Worm (Caenorhabditis elegans): Measurements from ENCODE around the gene damt-1.
A peak's percentile ranks its signal among the peaks of the same experiment; 100 is the strongest.

damt-1 gene

DNA sequence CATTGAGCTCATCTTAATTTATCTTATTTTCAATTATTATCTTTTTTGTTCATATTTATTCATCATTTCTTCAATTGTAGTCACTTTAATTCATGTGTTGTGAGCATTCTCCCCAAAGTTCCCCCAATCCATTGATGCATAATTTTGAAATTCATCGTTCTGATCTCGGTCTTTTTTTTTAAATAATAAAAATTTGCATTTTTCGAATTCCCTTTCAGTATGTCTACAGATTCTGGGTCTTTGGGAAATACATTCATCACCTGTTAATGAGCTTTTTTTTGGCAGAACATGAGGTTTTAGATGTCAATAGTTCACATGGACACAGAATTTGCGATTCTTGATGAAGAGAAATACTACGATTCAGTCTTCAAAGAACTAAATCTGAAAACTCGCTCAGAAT lies at the start of gene damt-1:
Gene damt-1 (plus strand): TSS at position 301 of the 400 bp plus-strand sequence.
- TF ChIP-seq him-1 (tag; optimal IDR thresholded peaks at IDR 0.05): no peak
- no peak for TF ChIP-seq W03F9.2 (tag; optimal IDR thresholded peaks at IDR 0.05)
- TF ChIP-seq dao-5 (tag; optimal IDR thresholded peaks at IDR 0.05): no peak

- TF ChIP-seq him-1 (tag; optimal IDR thresholded peaks at IDR 0.05): no peak
- no peak for TF ChIP-seq W03F9.2 (tag; optimal IDR thresholded peaks at IDR 0.05)
- TF ChIP-seq dao-5 (tag; optimal IDR thresholded peaks at IDR 0.05): no peak
Observed at ce11 chrII:5680703-5681102, 39.2 kb upstream of the damt-1 start, which contains the start of gene flp-27. flp-27 (plus strand) TSS chrII:5681003.

ce11 chrII:5688959-5689358 lies 31.0 kb upstream of the damt-1 start, which contains the start of gene C25H3.11:
C25H3.11 (minus strand) TSS chrII:5689040.
- TF ChIP-seq him-1 (tag; optimal IDR thresholded peaks at IDR 0.05) (no peak), dao-5 (tag; optimal IDR thresholded peaks at IDR 0.05) (no peak), W03F9.2 (tag; optimal IDR thresholded peaks at IDR 0.05) (no peak)

DNA sequence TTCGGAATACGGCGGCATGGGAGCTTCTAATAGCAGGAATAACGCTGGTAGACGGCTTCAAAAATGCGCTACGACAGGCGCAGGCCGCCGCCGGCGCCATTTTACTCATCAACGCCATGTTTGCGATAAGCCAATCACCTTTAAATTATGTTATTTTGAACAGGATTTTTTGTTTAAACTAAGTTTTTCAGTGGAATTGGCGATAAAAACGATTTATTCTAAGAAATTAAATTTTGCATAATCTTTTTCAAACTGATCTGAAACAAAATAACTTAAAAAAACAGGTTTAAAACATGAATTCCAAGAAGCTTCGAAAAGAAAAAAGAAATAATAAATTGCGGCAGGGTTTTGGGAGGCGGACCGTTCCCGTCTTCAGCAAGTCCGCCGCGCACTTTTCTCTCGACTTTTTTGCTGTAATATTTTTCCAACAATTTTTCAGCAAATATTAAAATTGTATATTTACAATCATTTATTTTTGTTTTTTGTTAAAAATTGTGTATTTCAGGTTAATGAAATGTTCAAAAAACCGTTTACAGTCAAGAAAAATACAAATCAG lies 28.7 kb upstream of the damt-1 start, which contains the start of the genes ndub-5 and eif-2D:
Gene ndub-5 (minus strand): TSS at position 138 of the 556 bp plus-strand sequence.
Gene eif-2D (plus strand): TSS at position 506 of the 556 bp plus-strand sequence.
- no peak for TF ChIP-seq him-1 (tag; optimal IDR thresholded peaks at IDR 0.05)
- no peak for TF ChIP-seq dao-5 (tag; optimal IDR thresholded peaks at IDR 0.05)
- no peak for TF ChIP-seq W03F9.2 (tag; optimal IDR thresholded peaks at IDR 0.05)

- TF ChIP-seq W03F9.2 (tag; optimal IDR thresholded peaks at IDR 0.05) (no peak), him-1 (tag; optimal IDR thresholded peaks at IDR 0.05) (no peak), dao-5 (tag; optimal IDR thresholded peaks at IDR 0.05) (no peak)
Observed at ce11 chrII:5693893-5694292, 26.1 kb upstream of the damt-1 start, which contains the start of gene C25H3.3. C25H3.3 (plus strand) TSS chrII:5694193.

DNA sequence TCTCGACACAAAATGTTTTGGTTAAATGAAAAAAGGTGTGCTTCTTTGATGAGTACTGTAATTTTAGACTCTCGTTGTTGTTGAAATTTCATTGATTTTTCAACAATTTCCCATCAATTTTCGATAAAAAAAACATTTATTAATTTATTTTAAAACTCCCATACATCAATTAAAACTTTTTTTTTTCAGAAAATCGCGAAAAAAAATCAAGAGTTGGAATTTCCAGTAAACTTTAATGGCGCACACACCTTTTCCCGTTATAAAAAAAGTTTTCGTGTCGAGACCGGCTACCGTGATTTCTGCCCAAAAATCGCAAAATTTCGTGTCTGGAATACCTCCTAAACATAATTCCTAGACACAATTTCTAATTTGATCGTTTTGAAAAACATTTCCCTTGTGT lies 25.1 kb upstream of the damt-1 start, which contains the start of gene C25H3.14:
Gene C25H3.14 (plus strand): TSS at position 301 of the 400 bp plus-strand sequence.
- TF ChIP-seq W03F9.2 (tag; optimal IDR thresholded peaks at IDR 0.05): no peak
- no peak for TF ChIP-seq dao-5 (tag; optimal IDR thresholded peaks at IDR 0.05)
- no peak for TF ChIP-seq him-1 (tag; optimal IDR thresholded peaks at IDR 0.05)

DNA sequence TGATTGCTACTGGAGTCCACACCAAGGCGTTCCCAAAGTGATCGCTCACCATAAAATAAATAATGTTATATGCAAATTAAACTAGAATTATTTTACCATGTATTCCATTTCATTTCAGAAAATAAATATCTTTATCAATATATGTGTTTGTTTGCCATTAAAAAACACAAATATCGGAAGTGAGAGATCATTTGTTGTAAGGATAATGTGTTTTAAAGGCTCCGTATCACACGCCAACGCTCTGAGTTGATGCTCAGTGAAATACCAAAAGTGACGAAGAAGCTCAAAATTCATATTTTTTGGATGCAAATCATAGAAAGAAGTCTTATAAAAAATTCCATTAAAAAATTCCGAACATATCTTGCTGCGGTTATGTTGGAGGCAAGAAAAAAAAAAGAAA lies 23.7 kb upstream of the damt-1 start:
- TF ChIP-seq him-1 (tag; optimal IDR thresholded peaks at IDR 0.05): no peak
- no peak for TF ChIP-seq W03F9.2 (tag; optimal IDR thresholded peaks at IDR 0.05)
- TF ChIP-seq dao-5 (tag; optimal IDR thresholded peaks at IDR 0.05): no peak

DNA sequence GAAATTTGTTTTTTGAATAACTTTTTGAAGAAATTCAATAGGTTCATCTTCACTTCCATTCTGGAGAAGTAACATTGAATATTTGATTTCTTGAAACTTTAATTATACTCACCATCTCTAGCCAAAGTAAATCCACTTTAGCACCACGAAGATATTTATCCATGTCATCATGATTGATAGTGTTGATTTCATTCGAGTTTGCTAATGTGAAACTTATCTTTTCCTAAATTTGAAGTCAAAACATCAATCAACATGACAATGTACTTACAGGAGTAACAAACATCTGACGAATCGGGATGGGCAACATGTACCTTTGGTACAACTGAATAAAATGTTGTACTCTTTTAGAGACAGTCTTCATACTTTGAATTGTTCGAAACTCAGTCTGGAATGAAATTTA lies 22.6 kb upstream of the damt-1 start:
- TF ChIP-seq dao-5 (tag; optimal IDR thresholded peaks at IDR 0.05): no peak
- no peak for TF ChIP-seq him-1 (tag; optimal IDR thresholded peaks at IDR 0.05)
- no peak for TF ChIP-seq W03F9.2 (tag; optimal IDR thresholded peaks at IDR 0.05)

DNA sequence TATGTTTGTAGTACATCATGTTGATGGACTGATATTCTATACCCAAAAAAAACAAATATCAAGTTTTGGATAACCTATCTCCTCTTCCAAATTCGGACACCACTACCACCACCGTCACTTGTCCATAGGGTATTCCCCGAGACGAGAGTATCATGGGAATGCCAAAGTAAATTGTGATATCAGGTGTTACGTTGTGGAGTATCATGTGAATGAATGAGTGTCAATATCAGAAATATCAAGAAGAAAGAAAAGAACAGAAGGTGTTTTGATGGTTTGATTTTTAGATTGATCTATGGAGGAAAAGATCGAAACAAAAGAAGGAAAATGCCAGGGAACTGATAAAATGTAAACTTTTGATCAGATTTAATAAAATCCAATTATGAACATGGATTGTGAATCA lies 21.7 kb upstream of the damt-1 start:
- TF ChIP-seq him-1 (tag; optimal IDR thresholded peaks at IDR 0.05) (no peak), dao-5 (tag; optimal IDR thresholded peaks at IDR 0.05) (no peak), W03F9.2 (tag; optimal IDR thresholded peaks at IDR 0.05) (no peak)

DNA sequence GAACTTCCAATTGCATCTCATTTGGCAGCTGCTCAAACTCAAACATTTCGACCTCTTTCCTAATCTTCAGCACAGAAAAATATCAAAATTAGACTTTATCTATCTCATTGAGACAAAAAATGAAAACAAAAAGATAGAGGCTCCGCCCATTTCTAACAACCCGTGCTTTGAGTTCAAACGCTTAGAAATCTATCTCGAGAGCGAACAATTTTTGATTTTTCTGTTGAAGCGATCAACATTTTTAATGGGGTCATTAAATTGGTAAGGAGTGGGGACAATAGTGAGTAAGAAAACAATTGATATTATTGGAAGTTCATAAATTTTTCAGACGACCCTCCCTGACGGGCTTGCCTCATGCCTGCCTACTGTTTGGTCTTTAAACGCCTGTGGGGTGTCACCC lies 21.1 kb upstream of the damt-1 start, which contains the start of the genes C25H3.10 and C25H3.1:
Gene C25H3.10 (minus strand): TSS at position 101 of the 400 bp plus-strand sequence.
Gene C25H3.1 (plus strand): TSS at position 203 of the 400 bp plus-strand sequence.
- TF ChIP-seq dao-5 (tag; optimal IDR thresholded peaks at IDR 0.05): no peak
- no peak for TF ChIP-seq him-1 (tag; optimal IDR thresholded peaks at IDR 0.05)
- TF ChIP-seq W03F9.2 (tag; optimal IDR thresholded peaks at IDR 0.05): no peak

- TF ChIP-seq W03F9.2 (tag; optimal IDR thresholded peaks at IDR 0.05) (peak; percentile 52), dao-5 (tag; optimal IDR thresholded peaks at IDR 0.05) (no peak), him-1 (tag; optimal IDR thresholded peaks at IDR 0.05) (peak; percentile 40)
Observed at ce11 chrII:5701485-5701884, 18.5 kb upstream of the damt-1 start.

DNA sequence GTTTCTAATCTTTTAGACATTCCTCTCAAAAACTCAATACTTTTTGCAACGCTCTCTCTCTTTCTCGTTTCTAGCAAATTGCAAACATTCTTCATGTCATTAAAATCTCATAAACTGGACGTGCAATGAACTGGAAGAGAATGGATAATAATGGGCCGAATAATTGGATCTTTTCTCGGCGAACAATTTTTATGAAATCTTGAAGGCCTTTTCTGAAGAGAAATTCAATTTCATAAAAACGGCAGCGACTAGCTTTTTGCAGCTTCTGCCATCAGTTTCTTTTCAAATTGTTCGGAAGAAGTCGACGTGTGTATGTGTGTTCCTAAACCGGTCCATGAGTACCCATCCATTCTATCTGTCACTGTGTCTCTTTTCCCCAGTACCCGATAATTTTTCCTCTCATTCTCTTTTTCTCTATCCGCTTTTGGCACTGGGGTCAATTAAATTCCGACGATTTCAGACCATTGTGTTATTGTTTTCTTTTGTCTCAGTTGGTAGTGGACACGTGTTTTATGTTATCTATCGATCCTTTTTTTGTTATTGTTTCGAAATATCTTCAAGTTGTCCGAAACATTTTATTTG lies 17.2 kb upstream of the damt-1 start:
- TF ChIP-seq dao-5 (tag; optimal IDR thresholded peaks at IDR 0.05) (no peak), W03F9.2 (tag; optimal IDR thresholded peaks at IDR 0.05) (no peak), him-1 (tag; optimal IDR thresholded peaks at IDR 0.05) (no peak)

DNA sequence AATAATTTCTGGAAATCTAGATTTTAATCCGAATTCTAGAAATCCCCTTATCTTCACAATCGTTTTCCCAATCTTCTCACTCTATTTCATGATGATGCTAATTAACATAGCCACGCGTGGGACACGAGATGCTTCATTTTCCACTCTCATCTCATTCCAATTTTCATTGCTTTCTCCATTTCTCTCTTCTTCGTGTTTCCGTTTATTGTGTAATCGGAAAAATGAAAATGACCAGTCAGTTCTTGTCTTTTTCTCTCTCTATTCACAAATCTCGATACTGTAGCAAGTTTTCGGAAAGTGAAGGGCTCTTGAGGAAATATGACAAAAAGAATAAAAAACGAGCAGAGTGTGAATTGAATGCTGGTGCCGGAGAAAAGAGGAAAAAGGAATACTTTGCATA lies 15.5 kb upstream of the damt-1 start:
- TF ChIP-seq dao-5 (tag; optimal IDR thresholded peaks at IDR 0.05): no peak
- TF ChIP-seq him-1 (tag; optimal IDR thresholded peaks at IDR 0.05): no peak
- TF ChIP-seq W03F9.2 (tag; optimal IDR thresholded peaks at IDR 0.05): no peak

- TF ChIP-seq dao-5 (tag; optimal IDR thresholded peaks at IDR 0.05) (no peak), W03F9.2 (tag; optimal IDR thresholded peaks at IDR 0.05) (no peak), him-1 (tag; optimal IDR thresholded peaks at IDR 0.05) (no peak)
Observed at ce11 chrII:5707532-5707931, 12.4 kb upstream of the damt-1 start, which contains the start of gene osta-2. osta-2 (plus strand) TSS chrII:5707691.
